Fruit fly (Drosophila melanogaster) whole organism, prepupa: ENCODE measurements around the gene P5CDh2.

ENCODE experiments used
- Blimp-1 ChIP-seq: fragments of 200-800 bp; sonication (Bioruptor generic); optimal IDR thresholded peaks from 3 replicates; lab custom pipeline; 2017; ENCODE audit warnings: missing biosample characterization, missing genetic modification characterization, mild to moderate bottlenecking, moderate library complexity, missing genetic modification reagents
- CG10631 ChIP-seq: fragments of 200-800 bp; sonication (Bioruptor generic); optimal IDR thresholded peaks from 2 replicates; lab custom pipeline; 2016; ENCODE audit warnings: missing biosample characterization, missing genetic modification characterization
- CG10669 ChIP-seq: fragments of 200-800 bp; sonication (Bioruptor generic); optimal IDR thresholded peaks from 3 replicates; lab custom pipeline; 2018; ENCODE audit warnings: missing biosample characterization, mild to moderate bottlenecking, missing genetic modification characterization, moderate library complexity
- CG11294 ChIP-seq: fragments of 200-800 bp; sonication (Bioruptor generic); IDR thresholded peaks from 2 replicates; pipeline ENCODE4 v1.3.6; 2022; ENCODE audit warnings: missing biosample characterization, missing genetic modification characterization
- CG11762 ChIP-seq: fragments of 200-800 bp; sonication (Bioruptor generic); optimal IDR thresholded peaks from 3 replicates; lab custom pipeline; 2016; ENCODE audit warnings: missing biosample characterization, missing genetic modification characterization; ENCODE audit not compliant: insufficient read depth
- CG15336 ChIP-seq: fragments of 200-800 bp; sonication (Bioruptor generic); IDR thresholded peaks from 2 replicates; pipeline ENCODE4 v1.3.6; 2022; ENCODE audit warnings: missing biosample characterization, missing genetic modification characterization
- CG1621 ChIP-seq: fragments of 200-800 bp; sonication (Bioruptor generic); optimal IDR thresholded peaks from 3 replicates; lab custom pipeline; 2018; ENCODE audit warnings: missing biosample characterization, mild to moderate bottlenecking, missing genetic modification characterization
- CG3032 ChIP-seq: fragments of 200-800 bp; optimal IDR thresholded peaks from 2 replicates; lab custom pipeline; 2019; ENCODE audit warnings: missing biosample characterization, mild to moderate bottlenecking, missing genetic modification characterization, moderate library complexity
- CG31627 ChIP-seq: fragments of 200-800 bp; sonication (Bioruptor generic); optimal IDR thresholded peaks from 3 replicates; lab custom pipeline; 2016; ENCODE audit warnings: missing biosample characterization, missing genetic modification characterization
- CG32006 ChIP-seq: fragments of 200-800 bp; sonication (Bioruptor generic); optimal IDR thresholded peaks from 3 replicates; lab custom pipeline; 2017; ENCODE audit warnings: missing biosample characterization, mild to moderate bottlenecking, missing genetic modification characterization
- CG34406 ChIP-seq: fragments of 200-800 bp; sonication (Bioruptor generic); optimal IDR thresholded peaks from 3 replicates; lab custom pipeline; 2016; ENCODE audit warnings: missing biosample characterization, missing genetic modification characterization
- CG4318 ChIP-seq: fragments of 200-800 bp; sonication (Bioruptor generic); optimal IDR thresholded peaks from 3 replicates; lab custom pipeline; 2017; ENCODE audit warnings: missing biosample characterization, mild to moderate bottlenecking, missing genetic modification characterization
- CG6163 ChIP-seq: fragments of 200-800 bp; sonication (Bioruptor generic); IDR thresholded peaks from 3 replicates; pipeline ENCODE4 v1.3.6; 2022; ENCODE audit warnings: missing biosample characterization, missing genetic modification characterization
- CG6276 ChIP-seq: fragments of 200-800 bp; sonication (Bioruptor generic); optimal IDR thresholded peaks from 2 replicates; lab custom pipeline; 2017; ENCODE audit warnings: missing biosample characterization, mild to moderate bottlenecking, missing genetic modification characterization
- CG6808 ChIP-seq: fragments of 200-800 bp; sonication (Bioruptor generic); optimal IDR thresholded peaks from 3 replicates; lab custom pipeline; 2017; ENCODE audit warnings: missing biosample characterization, missing genetic modification characterization, mild to moderate bottlenecking, moderate library complexity, missing genetic modification reagents
- CG7368 ChIP-seq: fragments of 200-800 bp; sonication (Bioruptor generic); optimal IDR thresholded peaks from 3 replicates; lab custom pipeline; 2016; ENCODE audit warnings: missing biosample characterization, missing genetic modification characterization
- CG8119 ChIP-seq: fragments of 200-800 bp; sonication (Bioruptor generic); IDR thresholded peaks from 3 replicates; pipeline ENCODE4 v1.3.6; 2022; ENCODE audit warnings: missing biosample characterization, missing genetic modification characterization
- CG8319 ChIP-seq: fragments of 200-800 bp; sonication (Bioruptor generic); optimal IDR thresholded peaks from 3 replicates; lab custom pipeline; 2016; ENCODE audit warnings: missing biosample characterization, missing genetic modification characterization
- CG8632 ChIP-seq: fragments of 200-800 bp; sonication (Bioruptor generic); optimal IDR thresholded peaks from 3 replicates; lab custom pipeline; 2016; ENCODE audit warnings: missing biosample characterization, missing genetic modification characterization
- CG9139 ChIP-seq: fragments of 200-800 bp; sonication (Bioruptor generic); optimal IDR thresholded peaks from 3 replicates; lab custom pipeline; 2017; ENCODE audit warnings: missing biosample characterization, mild to moderate bottlenecking, missing genetic modification characterization
- Eip75B ChIP-seq: fragments of 200-800 bp; sonication (Bioruptor generic); optimal IDR thresholded peaks from 3 replicates; lab custom pipeline; 2016; ENCODE audit warnings: missing biosample characterization, missing genetic modification characterization
- Eip93F ChIP-seq: fragments of 200-800 bp; sonication (Bioruptor generic); optimal IDR thresholded peaks from 2 replicates; lab custom pipeline; 2016; ENCODE audit warnings: missing biosample characterization, mild to moderate bottlenecking, missing genetic modification characterization
- Ets21C ChIP-seq: fragments of 200-800 bp; sonication (Bioruptor generic); optimal IDR thresholded peaks from 3 replicates; lab custom pipeline; 2016; ENCODE audit warnings: missing biosample characterization, missing genetic modification characterization
- Ets96B ChIP-seq: fragments of 200-800 bp; optimal IDR thresholded peaks from 2 replicates; lab custom pipeline; 2019; ENCODE audit warnings: missing biosample characterization, mild to moderate bottlenecking, missing genetic modification characterization, moderate library complexity
- Gug ChIP-seq: fragments of 200-800 bp; sonication (Bioruptor generic); IDR thresholded peaks from 2 replicates; pipeline ENCODE4 v1.3.6; 2022; ENCODE audit warnings: missing biosample characterization, missing genetic modification characterization
- Hr38 ChIP-seq: sonication (Bioruptor generic); optimal IDR thresholded peaks from 2 replicates; lab custom pipeline; 2016; ENCODE audit warnings: missing biosample characterization, missing genetic modification characterization
- Hr4 ChIP-seq: fragments of 200-800 bp; sonication (Bioruptor generic); optimal IDR thresholded peaks from 3 replicates; lab custom pipeline; 2016; ENCODE audit warnings: missing biosample characterization, missing genetic modification characterization
- Lpt ChIP-seq: fragments of 200-800 bp; sonication (Bioruptor generic); optimal IDR thresholded peaks from 3 replicates; lab custom pipeline; 2016; ENCODE audit warnings: missing biosample characterization, missing genetic modification characterization
- Met ChIP-seq: fragments of 200-800 bp; sonication (Bioruptor generic); optimal IDR thresholded peaks from 3 replicates; lab custom pipeline; 2016; ENCODE audit warnings: missing biosample characterization, missing genetic modification characterization
- OdsH ChIP-seq: fragments of 200-800 bp; sonication (Bioruptor generic); optimal IDR thresholded peaks from 3 replicates; lab custom pipeline; 2016; ENCODE audit warnings: missing biosample characterization, missing genetic modification characterization
- Smox ChIP-seq: fragments of 200-800 bp; sonication (Bioruptor generic); optimal IDR thresholded peaks from 3 replicates; lab custom pipeline; 2016; ENCODE audit warnings: missing biosample characterization, missing genetic modification characterization
- Sox102F ChIP-seq: fragments of 200-800 bp; sonication (Bioruptor generic); optimal IDR thresholded peaks from 2 replicates; lab custom pipeline; 2016; ENCODE audit warnings: missing biosample characterization, mild to moderate bottlenecking, missing genetic modification characterization
- Sox14 ChIP-seq: fragments of 200-800 bp; sonication (Bioruptor generic); optimal IDR thresholded peaks from 3 replicates; lab custom pipeline; 2016; ENCODE audit warnings: missing biosample characterization, missing genetic modification characterization
- Sox15 ChIP-seq: fragments of 200-800 bp; sonication (Bioruptor generic); optimal IDR thresholded peaks from 3 replicates; lab custom pipeline; 2016; ENCODE audit warnings: missing biosample characterization, missing genetic modification characterization
- achi ChIP-seq: fragments of 200-800 bp; sonication (Bioruptor generic); optimal IDR thresholded peaks from 3 replicates; lab custom pipeline; 2016; ENCODE audit warnings: missing biosample characterization, missing genetic modification characterization
- acj6 ChIP-seq: fragments of 200-800 bp; sonication (Bioruptor generic); optimal IDR thresholded peaks from 3 replicates; lab custom pipeline; 2016; ENCODE audit warnings: missing biosample characterization, missing genetic modification characterization
- dac ChIP-seq: fragments of 200-800 bp; sonication (Bioruptor generic); optimal IDR thresholded peaks from 2 replicates; lab custom pipeline; 2017; ENCODE audit warnings: missing biosample characterization, mild to moderate bottlenecking, missing genetic modification characterization
- dsx ChIP-seq: fragments of 200-800 bp; optimal IDR thresholded peaks from 3 replicates; lab custom pipeline; 2019; ENCODE audit warnings: missing biosample characterization, mild to moderate bottlenecking, missing genetic modification characterization, moderate library complexity; ENCODE audit not compliant: poor library complexity, severe bottlenecking
- eg ChIP-seq: fragments of 200-800 bp; sonication (Bioruptor generic); IDR thresholded peaks from 3 replicates; pipeline ENCODE4 v1.3.6; 2022; ENCODE audit warnings: missing biosample characterization, missing genetic modification characterization
- fd85E ChIP-seq: fragments of 200-800 bp; sonication (Bioruptor generic); optimal IDR thresholded peaks from 3 replicates; lab custom pipeline; 2016; ENCODE audit warnings: missing biosample characterization, missing genetic modification characterization
- fkh ChIP-seq: fragments of 200-800 bp; sonication (Bioruptor generic); optimal IDR thresholded peaks from 3 replicates; lab custom pipeline; 2017; ENCODE audit warnings: missing biosample characterization, mild to moderate bottlenecking, missing genetic modification characterization, moderate library complexity
- lz ChIP-seq: fragments of 200-800 bp; sonication (Bioruptor generic); optimal IDR thresholded peaks from 3 replicates; lab custom pipeline; 2016; ENCODE audit warnings: missing biosample characterization, missing genetic modification characterization
- net ChIP-seq: fragments of 200-800 bp; sonication (Bioruptor generic); optimal IDR thresholded peaks from 3 replicates; lab custom pipeline; 2016; ENCODE audit warnings: missing biosample characterization, missing genetic modification characterization
- pdm3 ChIP-seq: fragments of 200-800 bp; sonication (Bioruptor generic); optimal IDR thresholded peaks from 3 replicates; lab custom pipeline; 2016; ENCODE audit warnings: missing biosample characterization, missing genetic modification characterization
- salr ChIP-seq, 2 experiments: fragments of 200-800 bp; sonication (Bioruptor generic); optimal IDR thresholded peaks; 3 replicates each; lab custom pipeline; 2016 to 2018; ENCODE audit warnings: missing biosample characterization in 2 of 2, missing genetic modification characterization in 2 of 2, mild to moderate bottlenecking in 1 of 2
- spab ChIP-seq: fragments of 200-800 bp; sonication (Bioruptor generic); optimal IDR thresholded peaks from 2 replicates; lab custom pipeline; 2017; ENCODE audit warnings: missing biosample characterization, mild to moderate bottlenecking, missing genetic modification characterization, missing genetic modification reagents
- ss ChIP-seq, 2 experiments: fragments of 200-800 bp; sonication (Bioruptor generic); optimal IDR thresholded peaks; 2 replicates in 1 of 2; 3 replicates in 1 of 2; lab custom pipeline; 2017 to 2018; ENCODE audit warnings: mild to moderate bottlenecking in 2 of 2, missing biosample characterization in 2 of 2, missing genetic modification characterization in 2 of 2, moderate library complexity in 1 of 2
- svp ChIP-seq: fragments of 200-800 bp; sonication (Bioruptor generic); peaks from one replicate; lab custom pipeline; 2016; ENCODE audit warnings: missing biosample characterization, missing genetic modification characterization
- topi ChIP-seq: fragments of 200-800 bp; sonication (Bioruptor generic); optimal IDR thresholded peaks from 3 replicates; lab custom pipeline; 2016; ENCODE audit warnings: missing biosample characterization, missing genetic modification characterization
- vri ChIP-seq: fragments of 200-800 bp; sonication (Bioruptor generic); optimal IDR thresholded peaks from 3 replicates; lab custom pipeline; 2016; ENCODE audit warnings: missing biosample characterization, mild to moderate bottlenecking, missing genetic modification characterization

Gene P5CDh2

DNA sequence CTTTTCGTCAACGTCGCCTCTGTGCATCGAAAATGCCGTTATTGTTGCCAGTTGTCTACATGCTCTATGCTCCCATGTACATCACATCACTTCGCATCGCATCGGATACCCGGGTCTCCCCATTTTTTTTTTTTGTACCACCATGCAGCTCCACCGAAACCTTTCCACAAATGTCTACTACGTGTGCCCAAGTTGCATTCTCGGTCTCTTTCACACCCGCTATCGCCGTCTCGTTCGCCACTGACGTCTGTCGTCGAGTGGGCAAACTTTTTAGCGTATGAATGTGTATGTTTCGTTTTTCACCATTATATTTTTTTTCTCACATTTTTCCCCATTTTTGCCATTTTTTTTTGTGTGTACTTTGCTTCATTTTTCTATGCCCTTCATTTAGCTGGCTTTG, 14.7 kb downstream of the P5CDh2 start (continued):
- TF ChIP-seq CG10631 (GFP tag; lab: Kevin White, UChicago) (no peak), CG9139 (GFP tag; lab: Kevin White, UChicago) (no peak), Smox (GFP tag; lab: Kevin White, UChicago) (no peak), fkh (GFP tag; lab: Kevin White, UChicago) (no peak), CG34406 (GFP tag; lab: Kevin White, UChicago) (no peak), Hr4 (no peak), CG6163 (GFP tag; lab: Robert Waterston, UW) (peak; percentile 56; the same call in 2 of the 3 replicates)

DNA sequence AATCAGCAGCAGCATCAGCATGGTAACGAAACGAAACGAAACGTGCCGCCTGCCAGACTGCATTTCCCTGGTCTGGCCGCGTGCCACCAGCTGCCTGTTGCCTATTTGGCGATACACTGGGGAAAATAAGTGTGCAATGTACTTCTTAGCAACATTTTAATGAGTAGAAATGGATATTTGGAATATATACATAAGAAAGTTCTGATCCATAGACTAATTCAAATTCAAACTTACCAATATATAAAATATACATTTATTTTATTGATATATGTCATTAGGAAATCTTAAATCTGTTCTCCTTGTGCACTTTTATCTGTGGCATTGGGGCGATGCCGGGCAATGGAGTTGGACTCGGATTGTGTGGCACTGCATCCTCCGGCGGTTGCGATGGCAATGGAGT, 16.2 kb downstream of the P5CDh2 start:
- peak; percentile 65 for TF ChIP-seq CG11294 (GFP tag; lab: Robert Waterston, UW)
- TF ChIP-seq Hr38 = no peak
- TF ChIP-seq ss (GFP tag; optimal IDR thresholded peaks at IDR 0.05; lab: Kevin White, UChicago) = peak; percentile 79 to 80
- TF ChIP-seq CG4318 = peak; percentile 89
- peak; percentile 64 for TF ChIP-seq svp (GFP tag; lab: Kevin White, UChicago)
- TF ChIP-seq CG15336 (GFP tag; lab: Robert Waterston, UW) = peak; percentile 92
- TF ChIP-seq CG10631 (GFP tag; lab: Kevin White, UChicago) = peak; percentile 88
- no peak for TF ChIP-seq Ets21C
- peak; percentile 76 for TF ChIP-seq net (GFP tag; lab: Kevin White, UChicago)
- TF ChIP-seq vri (GFP tag; lab: Kevin White, UChicago) = no peak
- peak; percentile 88 for TF ChIP-seq CG6163 (GFP tag; lab: Robert Waterston, UW)
- TF ChIP-seq dac = peak; percentile 81
- TF ChIP-seq dsx (GFP tag; lab: Kevin White, UChicago) = peak; percentile 86
- peak; percentile 94 for TF ChIP-seq CG8119
- peak; percentile 47 for TF ChIP-seq Eip75B
- TF ChIP-seq eg (GFP tag; lab: Robert Waterston, UW) = peak; percentile 88
- peak; percentile 23 for TF ChIP-seq Met (GFP tag; lab: Kevin White, UChicago)
- no peak for TF ChIP-seq Eip93F (GFP tag; lab: Kevin White, UChicago)
- TF ChIP-seq CG31627 (GFP tag; lab: Kevin White, UChicago) = no peak
- peak; percentile 88 for TF ChIP-seq Ets96B (tag; lab: Kevin White, UChicago)
- TF ChIP-seq Smox (GFP tag; lab: Kevin White, UChicago) = no peak
- TF ChIP-seq CG11762 = peak; percentile 71
- peak; percentile 87 for TF ChIP-seq CG6276
- TF ChIP-seq lz (GFP tag; lab: Kevin White, UChicago) = peak; percentile 22
- TF ChIP-seq CG8319 (GFP tag; lab: Kevin White, UChicago) = peak; percentile 48
- TF ChIP-seq Lpt (GFP tag; lab: Kevin White, UChicago) = peak; percentile 86
- peak; percentile 84 for TF ChIP-seq achi (GFP tag; lab: Kevin White, UChicago)
- peak; percentile 70 for TF ChIP-seq acj6 (GFP tag; lab: Kevin White, UChicago)
- peak; percentile 36 to 88 for TF ChIP-seq salr (GFP tag; optimal IDR thresholded peaks at IDR 0.05; lab: Kevin White, UChicago)
- peak; percentile 12 for TF ChIP-seq CG7368
- peak; percentile 58 for TF ChIP-seq CG8632 (GFP tag; lab: Kevin White, UChicago)
- no peak for TF ChIP-seq Sox102F (GFP tag; lab: Kevin White, UChicago)
- peak; percentile 86 for TF ChIP-seq Gug (GFP tag; lab: Robert Waterston, UW)
- TF ChIP-seq fd85E (GFP tag; lab: Kevin White, UChicago) = no peak
- peak; percentile 96 for TF ChIP-seq CG32006
- peak; percentile 69 for TF ChIP-seq pdm3 (GFP tag; lab: Kevin White, UChicago)
- peak; percentile 51 for TF ChIP-seq CG34406 (GFP tag; lab: Kevin White, UChicago)
- TF ChIP-seq Blimp-1 = no peak
- peak; percentile 79 for TF ChIP-seq spab (GFP tag; lab: Kevin White, UChicago)
- TF ChIP-seq Sox14 (GFP tag; lab: Kevin White, UChicago) = peak; percentile 57
- TF ChIP-seq Sox15 = peak; percentile 15
- peak; percentile 12 for TF ChIP-seq topi (GFP tag; lab: Kevin White, UChicago)
- TF ChIP-seq OdsH = peak; percentile 80
- peak; percentile 78 for TF ChIP-seq CG6808 (GFP tag; lab: Kevin White, UChicago)
- peak; percentile 83 for TF ChIP-seq CG3032 (tag; lab: Kevin White, UChicago)
- TF ChIP-seq CG10669 = peak; percentile 69
- peak; percentile 73 for TF ChIP-seq CG1621
